Worm (Caenorhabditis elegans): ENCODE measurements around the gene cyb-2.1.

DNA sequence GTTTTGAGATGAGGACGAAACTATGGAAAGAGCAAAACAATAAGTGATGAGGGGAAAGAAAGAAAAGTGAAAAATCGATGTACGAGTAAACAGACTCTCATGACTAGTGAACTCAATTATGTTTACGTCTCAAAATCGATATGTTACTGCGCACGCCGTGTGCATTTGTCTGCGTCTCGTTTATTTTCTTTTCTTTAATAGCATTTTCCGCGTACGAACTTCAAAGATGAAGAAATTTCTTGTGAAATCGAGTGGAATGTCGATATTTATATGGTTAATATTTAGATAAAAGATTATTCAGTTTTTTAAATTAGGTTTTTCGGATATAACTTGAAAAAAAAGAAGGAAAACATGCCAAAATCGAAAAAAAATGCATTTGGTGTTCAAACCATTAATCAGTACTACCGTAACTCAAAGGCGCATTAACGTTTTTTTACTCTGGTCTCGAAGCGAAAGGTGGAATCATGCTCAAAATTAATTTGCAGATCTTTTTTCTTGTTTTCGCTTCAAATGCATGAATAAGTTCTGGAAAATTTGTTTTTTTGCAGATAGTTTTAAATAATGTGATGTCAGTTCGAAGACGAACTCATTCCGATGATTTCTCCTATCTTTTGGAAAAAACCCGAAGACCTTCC, 48.8 kb upstream of the cyb-2.1 start, which contains the start of gene fic-1:
- TF ChIP-seq lin-13 (GFP tag; optimal IDR thresholded peaks at IDR 0.05): no peak
- no peak for TF ChIP-seq pqm-1 (tag; optimal IDR thresholded peaks at IDR 0.05)
- TF ChIP-seq dve-1 (tag; optimal IDR thresholded peaks at IDR 0.05; ENCODE audit: insufficient read depth): peak; percentile 58
- TF ChIP-seq lsy-2 (tag; optimal IDR thresholded peaks at IDR 0.05): peak; percentile 32 to 77
- no peak for TF ChIP-seq ZK546.5 (tag; optimal IDR thresholded peaks at IDR 0.05)
- TF ChIP-seq unc-130 (GFP tag; optimal IDR thresholded peaks at IDR 0.05): no peak
- no peak for TF ChIP-seq D1046.2 (GFP tag; IDR thresholded peaks at IDR 0.05)
- no peak for TF ChIP-seq lin-39 (tag; optimal IDR thresholded peaks at IDR 0.05)
- TF ChIP-seq snpc-1.2 (GFP tag; IDR thresholded peaks at IDR 0.05): no peak
- TF ChIP-seq unc-62 (GFP tag; optimal IDR thresholded peaks at IDR 0.05 in 1 of 2): peak in 1 of 2 experiments; percentile 67
- TF ChIP-seq unc-62 (tag; optimal IDR thresholded peaks at IDR 0.05): no peak
- TF ChIP-seq zag-1 (tag; optimal IDR thresholded peaks at IDR 0.05): no peak
- TF ChIP-seq ama-1 (optimal IDR thresholded peaks at IDR 0.05): no peak
